Worm (Caenorhabditis elegans) whole organism, midembryonic: Measurements from ENCODE around the gene set-8.

Experiments
- T22C8.4 ChIP-seq: fragments of 200-800 bp; sonication (Bioruptor generic); IDR thresholded peaks from 2 replicates; pipeline ENCODE4 v1.3.6; 2022; ENCODE audit warnings: missing genetic modification characterization, missing compliant biosample characterization
- flt-1 ChIP-seq: fragments of 200-800 bp; sonication (Bioruptor generic); IDR thresholded peaks from 2 replicates; pipeline ENCODE4 v1.3.6; 2022; ENCODE audit warnings: missing genetic modification characterization, missing compliant biosample characterization
- klf-2 ChIP-seq: fragments of 200-800 bp; sonication (Bioruptor generic); conservative IDR thresholded peaks from 2 replicates; pipeline ENCODE4 v1.3.6; 2022; ENCODE audit warnings: missing genetic modification reagents, missing genetic modification characterization, missing compliant biosample characterization
- med-1 ChIP-seq: sonication (generic microtip); optimal IDR thresholded peaks from 2 replicates; lab custom pipeline; 2017; ENCODE audit warnings: missing genetic modification characterization, mild to moderate bottlenecking, missing compliant biosample characterization, antibody characterized with exemption, missing genetic modification reagents; ENCODE audit not compliant: insufficient read depth
- ref-1 ChIP-seq: fragments of 200-800 bp; sonication (Bioruptor generic); conservative IDR thresholded peaks from 2 replicates; pipeline ENCODE4 v1.3.6; 2022; ENCODE audit warnings: missing genetic modification reagents, missing genetic modification characterization, missing compliant biosample characterization

ce11 chrX:13411306-13411705 is 35.2 kb upstream of the set-8 start:
- no peak for TF ChIP-seq flt-1 (GFP tag; lab: Robert Waterston, UW)
- no peak for TF ChIP-seq T22C8.4 (GFP tag; lab: Robert Waterston, UW)
- no peak for TF ChIP-seq klf-2 (GFP tag; lab: Robert Waterston, UW)
- no peak for TF ChIP-seq med-1 (GFP tag; lab: Kevin White, UChicago)
- no peak for TF ChIP-seq ref-1 (GFP tag; lab: Robert Waterston, UW)
